Worm (Caenorhabditis elegans) whole organism, L4/young adult: ENCODE data around the gene clec-238.

ENCODE experiments used
- W03F9.2 ChIP-seq: fragments of 150-350 bp; optimal IDR thresholded peaks from 2 replicates; lab custom pipeline; 2014; ENCODE audit warnings: missing biosample characterization, missing genetic modification characterization
- dao-5 ChIP-seq: sonication (generic microtip); optimal IDR thresholded peaks from 2 replicates; lab custom pipeline; 2016; ENCODE audit warnings: missing genotype, missing genetic modification characterization, moderate library complexity, missing compliant biosample characterization
- him-1 ChIP-seq: sonication (generic microtip); optimal IDR thresholded peaks from 2 replicates; lab custom pipeline; 2016; ENCODE audit warnings: missing genotype, missing genetic modification reagents, missing genetic modification characterization, missing compliant biosample characterization

ce11 chrV:16954766-16955165 is 3.2 kb downstream of the clec-238 start, which contains the start of gene srh-206:
- TF ChIP-seq W03F9.2 (tag; lab: Kevin White, UChicago) (no peak), dao-5 (no peak), him-1 (tag; lab: Kevin White, UChicago) (no peak)
